Fruit fly (Drosophila melanogaster) whole organism, embryonic: ENCODE results near the gene DCTN6-p27.

Experiments used
- Antp ChIP-seq: fragments of 200-800 bp; sonication (Bioruptor generic); optimal IDR thresholded peaks from 3 replicates; lab custom pipeline; 2016; ENCODE audit warnings: missing biosample characterization, missing genetic modification characterization
- Awh ChIP-seq: fragments of 200-800 bp; sonication (Bioruptor generic); IDR thresholded peaks from 2 replicates; pipeline ENCODE4, ENCODE4 v1.3.6; 2022; ENCODE audit warnings: missing biosample characterization, missing genetic modification characterization
- Bdp1 ChIP-seq: fragments of 200-800 bp; sonication (Bioruptor generic); optimal IDR thresholded peaks from 3 replicates; lab custom pipeline; 2016; ENCODE audit warnings: missing biosample characterization, missing genetic modification characterization
- CG11504 ChIP-seq: fragments of 200-800 bp; sonication (Bioruptor generic); optimal IDR thresholded peaks from 3 replicates; lab custom pipeline; 2019; ENCODE audit warnings: missing biosample characterization, mild to moderate bottlenecking, missing genetic modification characterization, moderate library complexity
- CG11723 ChIP-seq: fragments of 200-800 bp; sonication (Bioruptor generic); optimal IDR thresholded peaks from 2 replicates; lab custom pipeline; 2017; ENCODE audit warnings: missing biosample characterization, mild to moderate bottlenecking, missing genetic modification characterization
- CG15073 ChIP-seq: fragments of 200-800 bp; sonication (Bioruptor generic); optimal IDR thresholded peaks from 2 replicates; lab custom pipeline; 2016; ENCODE audit warnings: missing biosample characterization, missing genetic modification characterization
- CG15514 ChIP-seq: fragments of 200-800 bp; sonication (Bioruptor generic); optimal IDR thresholded peaks from 3 replicates; lab custom pipeline; 2017; ENCODE audit warnings: missing biosample characterization, missing genetic modification characterization, mild to moderate bottlenecking, moderate library complexity, missing genetic modification reagents
- CG15601 ChIP-seq: fragments of 200-800 bp; sonication (Bioruptor generic); optimal IDR thresholded peaks from 3 replicates; lab custom pipeline; 2019; ENCODE audit warnings: missing biosample characterization, mild to moderate bottlenecking, missing genetic modification characterization, moderate library complexity
- CG16815 ChIP-seq: fragments of 200-800 bp; sonication (Bioruptor generic); optimal IDR thresholded peaks from 3 replicates; lab custom pipeline; 2017; ENCODE audit warnings: missing biosample characterization, mild to moderate bottlenecking, missing genetic modification characterization
- CG17912 ChIP-seq: fragments of 200-800 bp; sonication (Bioruptor generic); optimal IDR thresholded peaks from 2 replicates; lab custom pipeline; 2018; ENCODE audit warnings: missing biosample characterization, mild to moderate bottlenecking, missing genetic modification characterization
- CG2712 ChIP-seq: fragments of 200-800 bp; optimal IDR thresholded peaks from 3 replicates; lab custom pipeline; 2019; ENCODE audit warnings: missing biosample characterization, mild to moderate bottlenecking, missing genetic modification characterization, moderate library complexity
- CG31224 ChIP-seq: fragments of 200-800 bp; sonication (Bioruptor generic); IDR thresholded peaks from 2 replicates; pipeline ENCODE4 v1.3.6; 2022; ENCODE audit warnings: missing biosample characterization, missing genetic modification characterization
- CG32532 ChIP-seq: fragments of 200-800 bp; sonication (Bioruptor generic); IDR thresholded peaks from 2 replicates; pipeline ENCODE4 v1.3.6; 2022; ENCODE audit warnings: missing biosample characterization, missing genetic modification characterization
- CG32772 ChIP-seq: fragments of 200-800 bp; sonication (Bioruptor generic); IDR thresholded peaks from 2 replicates; pipeline ENCODE4 v1.3.6; 2022; ENCODE audit warnings: missing biosample characterization, missing genetic modification characterization
- CG33557 ChIP-seq: fragments of 200-800 bp; sonication (Bioruptor generic); optimal IDR thresholded peaks from 2 replicates; lab custom pipeline; 2019; ENCODE audit warnings: missing biosample characterization, mild to moderate bottlenecking, missing genetic modification characterization, moderate library complexity
- CG3726 ChIP-seq: fragments of 200-800 bp; sonication (Bioruptor generic); IDR thresholded peaks from 3 replicates; pipeline ENCODE4, ENCODE4 v1.3.6; 2022; ENCODE audit warnings: missing biosample characterization, missing genetic modification characterization
- CG3838 ChIP-seq: fragments of 200-800 bp; sonication (Bioruptor generic); optimal IDR thresholded peaks from 3 replicates; lab custom pipeline; 2016; ENCODE audit warnings: missing biosample characterization, missing genetic modification characterization
- CG4404 ChIP-seq: fragments of 200-800 bp; sonication (Bioruptor generic); IDR thresholded peaks from 2 replicates; pipeline ENCODE4 v1.3.6; 2022; ENCODE audit warnings: missing biosample characterization, missing genetic modification characterization
- CG5245 ChIP-seq: fragments of 200-800 bp; sonication (Bioruptor generic); optimal IDR thresholded peaks from 3 replicates; lab custom pipeline; 2016; ENCODE audit warnings: missing biosample characterization, missing genetic modification characterization
- CG7556 ChIP-seq: fragments of 200-800 bp; sonication (Bioruptor generic); optimal IDR thresholded peaks from 2 replicates; lab custom pipeline; 2017; ENCODE audit warnings: missing biosample characterization, mild to moderate bottlenecking, missing genetic modification characterization
- CG7963 ChIP-seq: fragments of 200-800 bp; sonication (Bioruptor generic); IDR thresholded peaks from 3 replicates; pipeline ENCODE4 v1.3.6; 2022; ENCODE audit warnings: missing biosample characterization, missing genetic modification characterization; ENCODE audit not compliant: partially characterized antibody
- CG7987 ChIP-seq: fragments of 200-800 bp; sonication (Bioruptor generic); optimal IDR thresholded peaks from 2 replicates; lab custom pipeline; 2018; ENCODE audit warnings: missing biosample characterization, mild to moderate bottlenecking, missing genetic modification characterization, moderate library complexity
- CG8290 ChIP-seq, 3 experiments: fragments of 200-800 bp; sonication (Bioruptor generic); optimal IDR thresholded peaks; 2 replicates each; lab custom pipeline; 2016 to 2019; ENCODE audit warnings: missing biosample characterization in 3 of 3, missing genetic modification characterization in 3 of 3, mild to moderate bottlenecking in 2 of 3, moderate library complexity in 1 of 3
- CG8765 ChIP-seq: fragments of 200-800 bp; sonication (Bioruptor generic); IDR thresholded peaks from 2 replicates; pipeline ENCODE4 v1.3.6; 2022; ENCODE audit warnings: missing biosample characterization, missing genetic modification characterization
- Deaf1 ChIP-seq: fragments of 200-800 bp; optimal IDR thresholded peaks from 3 replicates; lab custom pipeline; 2019; ENCODE audit warnings: missing biosample characterization, mild to moderate bottlenecking, missing genetic modification characterization, moderate library complexity
- HmgZ ChIP-seq: fragments of 200-800 bp; sonication (Bioruptor generic); optimal IDR thresholded peaks from 2 replicates; lab custom pipeline; 2018; ENCODE audit warnings: missing biosample characterization, mild to moderate bottlenecking, missing genetic modification characterization
- Hr51 ChIP-seq, 2 experiments: fragments of 200-800 bp; sonication (Bioruptor generic); optimal IDR thresholded peaks; 2 replicates in 1 of 2; 3 replicates in 1 of 2; lab custom pipeline; 2016 to 2018; ENCODE audit warnings: missing biosample characterization in 2 of 2, missing genetic modification characterization in 2 of 2, mild to moderate bottlenecking in 1 of 2, moderate library complexity in 1 of 2
- Max ChIP-seq: fragments of 200-800 bp; sonication (Bioruptor generic); optimal IDR thresholded peaks from 2 replicates; lab custom pipeline; 2016; ENCODE audit warnings: missing biosample characterization, mild to moderate bottlenecking, missing genetic modification characterization
- Med ChIP-seq: fragments of 200-800 bp; sonication (Bioruptor generic); peaks from one replicate; lab custom pipeline; 2016; ENCODE audit warnings: missing biosample characterization, missing genetic modification characterization, mild to moderate bottlenecking, inconsistent platforms, moderate library complexity
- Mrtf ChIP-seq: fragments of 200-800 bp; sonication (Bioruptor generic); IDR thresholded peaks from 3 replicates; pipeline ENCODE4 v1.3.6; 2022; ENCODE audit warnings: missing biosample characterization, missing genetic modification characterization
- NFAT ChIP-seq: fragments of 200-800 bp; sonication (Bioruptor generic); IDR thresholded peaks from 2 replicates; pipeline ENCODE4 v1.3.6; 2022; ENCODE audit warnings: missing biosample characterization, missing genetic modification characterization
- Taf1 ChIP-seq: fragments of 200-800 bp; sonication (Bioruptor generic); IDR thresholded peaks from 2 replicates; pipeline ENCODE4 v1.3.6; 2022; ENCODE audit warnings: missing biosample characterization, missing genetic modification characterization
- ac ChIP-seq: fragments of 200-800 bp; sonication (Bioruptor generic); optimal IDR thresholded peaks from 3 replicates; lab custom pipeline; 2017; ENCODE audit warnings: missing biosample characterization, mild to moderate bottlenecking, missing genetic modification characterization
- aop ChIP-seq: fragments of 200-800 bp; sonication (Bioruptor generic); IDR thresholded peaks from 2 replicates; pipeline ENCODE4 v1.3.6; 2022; ENCODE audit warnings: missing biosample characterization, missing genetic modification characterization
- dm ChIP-seq: fragments of 200-800 bp; sonication (Bioruptor generic); optimal IDR thresholded peaks from 3 replicates; lab custom pipeline; 2016; ENCODE audit warnings: missing biosample characterization, missing genetic modification characterization
- dysf ChIP-seq: fragments of 200-800 bp; sonication (Bioruptor generic); IDR thresholded peaks from 3 replicates; pipeline ENCODE4 v1.3.6; 2022; ENCODE audit warnings: missing biosample characterization, missing genetic modification characterization
- eyg ChIP-seq: fragments of 200-800 bp; sonication (Bioruptor generic); optimal IDR thresholded peaks from 3 replicates; lab custom pipeline; 2016; ENCODE audit warnings: missing biosample characterization, missing genetic modification characterization
- gro ChIP-seq: fragments of 200-800 bp; sonication (Bioruptor generic); optimal IDR thresholded peaks from 2 replicates; lab custom pipeline; 2016; ENCODE audit warnings: missing biosample characterization, missing genetic modification characterization
- ind ChIP-seq: fragments of 200-800 bp; sonication (Bioruptor generic); optimal IDR thresholded peaks from 3 replicates; lab custom pipeline; 2016; ENCODE audit warnings: missing biosample characterization, missing genetic modification characterization
- oc ChIP-seq: fragments of 200-800 bp; sonication (Bioruptor generic); optimal IDR thresholded peaks from 2 replicates; lab custom pipeline; 2018; ENCODE audit warnings: missing biosample characterization, mild to moderate bottlenecking, missing genetic modification characterization, moderate library complexity
- onecut ChIP-seq: fragments of 200-800 bp; sonication (Bioruptor generic); IDR thresholded peaks from 2 replicates; pipeline ENCODE4 v1.3.6; 2022; ENCODE audit warnings: missing biosample characterization, missing genetic modification characterization
- pnt ChIP-seq: fragments of 200-800 bp; sonication (Bioruptor generic); optimal IDR thresholded peaks from 3 replicates; lab custom pipeline; 2016; ENCODE audit warnings: missing biosample characterization, missing genetic modification characterization
- pros ChIP-seq: fragments of 200-800 bp; sonication (Bioruptor generic); optimal IDR thresholded peaks from 3 replicates; lab custom pipeline; 2019; ENCODE audit warnings: missing biosample characterization, mild to moderate bottlenecking, missing genetic modification characterization, moderate library complexity
- ro ChIP-seq: fragments of 200-800 bp; sonication (Bioruptor generic); IDR thresholded peaks from 2 replicates; pipeline ENCODE4 v1.3.6; 2022; ENCODE audit warnings: missing biosample characterization, missing genetic modification characterization
- sisA ChIP-seq: fragments of 200-800 bp; sonication (Bioruptor generic); IDR thresholded peaks from 2 replicates; pipeline ENCODE4 v1.3.6; 2022; ENCODE audit warnings: missing biosample characterization, missing genetic modification characterization
- stc ChIP-seq: fragments of 200-800 bp; sonication (Bioruptor generic); IDR thresholded peaks from 2 replicates; pipeline ENCODE4 v1.3.6; 2022; ENCODE audit warnings: missing biosample characterization, missing genetic modification characterization
- tin ChIP-seq: fragments of 200-800 bp; sonication (Bioruptor generic); optimal IDR thresholded peaks from 3 replicates; lab custom pipeline; 2016; ENCODE audit warnings: missing biosample characterization, missing genetic modification characterization
- trem ChIP-seq: fragments of 200-800 bp; optimal IDR thresholded peaks from 3 replicates; lab custom pipeline; 2019; ENCODE audit warnings: missing biosample characterization, mild to moderate bottlenecking, missing genetic modification characterization, moderate library complexity
- unc-4 ChIP-seq: fragments of 200-800 bp; sonication (Bioruptor generic); IDR thresholded peaks from 2 replicates; pipeline ENCODE4 v1.3.6; 2022; ENCODE audit warnings: missing biosample characterization, missing genetic modification characterization; ENCODE audit not compliant: partially characterized antibody
- vnd ChIP-seq: fragments of 200-800 bp; sonication (Bioruptor generic); IDR thresholded peaks from 3 replicates; pipeline ENCODE4 v1.3.6; 2022; ENCODE audit warnings: missing biosample characterization, missing genetic modification characterization; ENCODE audit not compliant: partially characterized antibody
- wor ChIP-seq: fragments of 200-800 bp; sonication (Bioruptor generic); IDR thresholded peaks from 2 replicates; pipeline ENCODE4 v1.3.6; 2022; ENCODE audit warnings: missing biosample characterization, missing genetic modification characterization

Gene DCTN6-p27

dm6 chr2L:19120984-19121383, 11.1 kb upstream of the DCTN6-p27 start (continued):
- peak in 1 of 2 experiments; percentile 50 for TF ChIP-seq Hr51 (GFP tag; optimal IDR thresholded peaks at IDR 0.05; lab: Kevin White, UChicago)
- TF ChIP-seq wor (GFP tag; lab: Robert Waterston, UW) = no peak
- 0 out of 3 replicates have a peak, but pooled peaks have one; percentile 12 for TF ChIP-seq Mrtf (GFP tag; lab: Robert Waterston, UW)
- TF ChIP-seq NFAT = no peak
- no peak for TF ChIP-seq Awh (GFP tag; lab: Robert Waterston, UW)
- peak; percentile 69 for TF ChIP-seq CG7556 (GFP tag; lab: Kevin White, UChicago)
- no peak for TF ChIP-seq CG3838 (GFP tag; lab: Kevin White, UChicago)
- TF ChIP-seq Med (GFP tag; lab: Kevin White, UChicago) = peak; percentile 65
- TF ChIP-seq CG11504 (tag; lab: Kevin White, UChicago) = peak; percentile 63
- no peak for TF ChIP-seq Taf1 (GFP tag; lab: Robert Waterston, UW)
- TF ChIP-seq dm (GFP tag; lab: Kevin White, UChicago) = no peak
- TF ChIP-seq stc (GFP tag; lab: Robert Waterston, UW) = no peak
- no peak for TF ChIP-seq CG3726 (GFP tag; lab: Robert Waterston, UW)
- no peak for TF ChIP-seq HmgZ (tag; lab: Kevin White, UChicago)
- peak; percentile 15 for TF ChIP-seq gro (GFP tag; lab: Kevin White, UChicago)
- no peak for TF ChIP-seq ro
- TF ChIP-seq sisA = 0 out of 2 replicates have a peak, but pooled peaks have one; percentile 9
- peak; percentile 9 for TF ChIP-seq Max (GFP tag; lab: Kevin White, UChicago)
- no peak for TF ChIP-seq unc-4
- no peak for TF ChIP-seq CG32772
- TF ChIP-seq CG33557 (GFP tag; lab: Kevin White, UChicago) = no peak
- TF ChIP-seq eyg (GFP tag; lab: Kevin White, UChicago) = peak; percentile 22
- TF ChIP-seq tin = peak; percentile 35
- TF ChIP-seq CG32532 (GFP tag; lab: Robert Waterston, UW) = peak; percentile 45; the same call in 1 of the 2 replicates
- TF ChIP-seq Deaf1 (tag; lab: Kevin White, UChicago) = no peak
- TF ChIP-seq CG8765 (GFP tag; lab: Robert Waterston, UW) = no peak
- TF ChIP-seq CG15073 (GFP tag; lab: Kevin White, UChicago) = no peak
- TF ChIP-seq CG16815 (GFP tag; lab: Kevin White, UChicago) = no peak
- no peak for TF ChIP-seq vnd
- TF ChIP-seq CG31224 (GFP tag; lab: Robert Waterston, UW) = 0 out of 2 replicates have a peak, but pooled peaks have one; percentile 19
- peak; percentile 39 for TF ChIP-seq ind (GFP tag; lab: Kevin White, UChicago)
- no peak for TF ChIP-seq CG7963 (GFP tag; lab: Robert Waterston, UW)
- peak; percentile 7 for TF ChIP-seq Antp (GFP tag; lab: Kevin White, UChicago)
- no peak; the same call in 1 of the 3 replicates for TF ChIP-seq dysf (GFP tag; lab: Robert Waterston, UW)
- no peak for TF ChIP-seq CG7987
- TF ChIP-seq trem (tag; lab: Kevin White, UChicago) = no peak
- no peak for TF ChIP-seq Bdp1 (GFP tag; lab: Kevin White, UChicago)
- no peak for TF ChIP-seq aop (GFP tag; lab: Robert Waterston, UW)
- TF ChIP-seq CG15601 (tag; lab: Kevin White, UChicago) = peak; percentile 24
- TF ChIP-seq ac (GFP tag; lab: Kevin White, UChicago) = no peak
- peak; percentile 5 for TF ChIP-seq CG11723 (GFP tag; lab: Kevin White, UChicago)
- no peak for TF ChIP-seq CG17912
- no peak for TF ChIP-seq CG8290 (GFP tag; optimal IDR thresholded peaks at IDR 0.05; lab: Kevin White, UChicago)
- TF ChIP-seq CG8290 (tag; optimal IDR thresholded peaks at IDR 0.05; lab: Kevin White, UChicago) = no peak
- TF ChIP-seq pnt (GFP tag; lab: Kevin White, UChicago) = peak; percentile 39
- no peak for TF ChIP-seq oc (tag; lab: Kevin White, UChicago)
- TF ChIP-seq CG15514 (GFP tag; lab: Kevin White, UChicago) = no peak
- TF ChIP-seq pros (GFP tag; lab: Kevin White, UChicago) = no peak
- TF ChIP-seq onecut (GFP tag; lab: Robert Waterston, UW) = no peak
- no peak for TF ChIP-seq CG5245
- TF ChIP-seq CG4404 (GFP tag; lab: Robert Waterston, UW) = no peak
- TF ChIP-seq CG2712 (tag; lab: Kevin White, UChicago) = peak; percentile 27
